Fruit fly (Drosophila melanogaster): ENCODE measurements around the gene CG34169.

dm6 chr2L:17195197-17195596, 21.9 kb downstream of the CG34169 start:
- TF ChIP-seq kay (GFP tag; ENCODE audit: borderline replicate concordance): no peak
- TF ChIP-seq bab1 (GFP tag; optimal IDR thresholded peaks at IDR 0.05): no peak
- TF ChIP-seq Hr96 (GFP tag; optimal IDR thresholded peaks at IDR 0.05): no peak
- no peak for TF ChIP-seq Mnt (GFP tag; optimal IDR thresholded peaks at IDR 0.05)
- TF ChIP-seq pad (GFP tag; optimal IDR thresholded peaks at IDR 0.05): no peak
- no peak for TF ChIP-seq ovo (GFP tag; optimal IDR thresholded peaks at IDR 0.05)
- TF ChIP-seq CG33017 (tag; optimal IDR thresholded peaks at IDR 0.05): no peak
- no peak for TF ChIP-seq CG11617 (GFP tag; optimal IDR thresholded peaks at IDR 0.05)
- no peak for TF ChIP-seq CG14711 (tag; optimal IDR thresholded peaks at IDR 0.05)
- no peak for TF ChIP-seq Clk (GFP tag; optimal IDR thresholded peaks at IDR 0.05)
- TF ChIP-seq CG1620 (GFP tag; optimal IDR thresholded peaks at IDR 0.05): no peak
- TF ChIP-seq CG7101 (tag; optimal IDR thresholded peaks at IDR 0.05): no peak
- no peak for TF ChIP-seq cnc (optimal IDR thresholded peaks at IDR 0.05)
- no peak for TF ChIP-seq CG12768 (GFP tag; optimal IDR thresholded peaks at IDR 0.05)

All from whole organism, adult.